Worm (Caenorhabditis elegans) whole organism, young adult: ENCODE results near the gene pen-2.

ENCODE experiments used
- B0261.1 ChIP-seq: sonication (generic microtip); optimal IDR thresholded peaks from 2 replicates; lab custom pipeline; 2016; ENCODE audit warnings: mild to moderate bottlenecking, missing genetic modification characterization, moderate library complexity, missing compliant biosample characterization
- bed-1 ChIP-seq: fragments of 200-800 bp; sonication (Bioruptor generic); IDR thresholded peaks from 2 replicates; pipeline ENCODE4 v1.3.6; 2022; ENCODE audit warnings: missing genetic modification reagents, missing genetic modification characterization, missing compliant biosample characterization
- lag-1 ChIP-seq: fragments of 200-800 bp; sonication (Bioruptor generic); IDR thresholded peaks from 2 replicates; pipeline ENCODE4 v1.3.6; 2022; ENCODE audit warnings: missing genetic modification reagents, missing genetic modification characterization, missing compliant biosample characterization
- let-607 ChIP-seq, 2 experiments: fragments of 200-800 bp in 1 of 2; sonication (Bioruptor generic) in 1 of 2; sonication (generic microtip) in 1 of 2; optimal IDR thresholded peaks; 2 replicates each; lab custom pipeline; 2016 to 2018; ENCODE audit warnings: mild to moderate bottlenecking in 2 of 2, missing compliant biosample characterization in 2 of 2, missing genetic modification characterization in 2 of 2, moderate library complexity in 2 of 2, missing genotype in 1 of 2
- mel-28 ChIP-seq: sonication (generic microtip); optimal IDR thresholded peaks from 2 replicates; lab custom pipeline; 2016; ENCODE audit warnings: borderline replicate concordance, mild to moderate bottlenecking, missing genetic modification characterization, missing compliant biosample characterization
- rcor-1 ChIP-seq: fragments of 200-800 bp; sonication (Bioruptor generic); IDR thresholded peaks from 2 replicates; pipeline ENCODE4 v1.3.6; 2022; ENCODE audit warnings: missing genetic modification reagents, missing genetic modification characterization, missing compliant biosample characterization
- snpc-4 ChIP-seq, 5 experiments: fragments of 150-350 bp in 1 of 5; sonication (generic microtip) in 4 of 5; optimal IDR thresholded peaks; 2 replicates each; lab custom pipeline; 2014 to 2018; ENCODE audit warnings: missing genetic modification characterization in 5 of 5, missing biosample characterization in 3 of 5, antibody characterized with exemption in 2 of 5, mild to moderate bottlenecking in 2 of 5, missing compliant biosample characterization in 2 of 5, missing genotype in 2 of 5, moderate library complexity in 2 of 5, missing genetic modification reagents in 1 of 5
- ztf-28 ChIP-seq: fragments of 200-800 bp; sonication (Bioruptor generic); IDR thresholded peaks from 2 replicates; pipeline ENCODE4 v1.3.6; 2022; ENCODE audit warnings: missing genetic modification reagents, missing genetic modification characterization, missing compliant biosample characterization

DNA sequence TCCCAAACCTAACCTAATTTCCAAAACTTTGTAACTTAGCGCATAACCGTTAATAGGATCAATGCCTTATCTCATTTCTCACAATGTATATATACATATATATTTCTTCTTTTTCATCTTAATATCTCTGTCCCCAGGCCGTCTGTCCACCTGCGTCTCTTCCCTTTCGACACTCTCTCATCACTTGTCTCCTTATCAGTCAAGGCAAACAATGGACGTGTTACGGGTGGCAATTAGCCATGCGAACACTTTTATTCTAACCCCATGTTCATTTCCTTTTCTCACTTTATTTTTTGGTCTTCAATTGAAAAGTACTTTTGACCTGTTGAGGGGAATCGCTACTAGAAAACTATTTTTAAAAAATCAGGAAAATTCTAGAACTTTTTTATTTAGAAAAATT is 14.3 kb downstream of the pen-2 start:
- TF ChIP-seq lag-1 (GFP tag; lab: Robert Waterston, UW) (no peak), ztf-28 (GFP tag; lab: Robert Waterston, UW) (no peak), B0261.1 (tag; lab: Kevin White, UChicago) (no peak), rcor-1 (no peak), bed-1 (GFP tag; lab: Robert Waterston, UW) (no peak), mel-28 (tag; lab: Kevin White, UChicago) (no peak), snpc-4 (GFP tag; optimal IDR thresholded peaks at IDR 0.05; lab: Kevin White, UChicago) (no peak), snpc-4 (tag; optimal IDR thresholded peaks at IDR 0.05; lab: Kevin White, UChicago) (no peak), let-607 (tag; optimal IDR thresholded peaks at IDR 0.05; lab: Kevin White, UChicago) (no peak)
